Fruit fly (Drosophila melanogaster): ENCODE data around the gene CG42654.

The CG42654 gene

DNA sequence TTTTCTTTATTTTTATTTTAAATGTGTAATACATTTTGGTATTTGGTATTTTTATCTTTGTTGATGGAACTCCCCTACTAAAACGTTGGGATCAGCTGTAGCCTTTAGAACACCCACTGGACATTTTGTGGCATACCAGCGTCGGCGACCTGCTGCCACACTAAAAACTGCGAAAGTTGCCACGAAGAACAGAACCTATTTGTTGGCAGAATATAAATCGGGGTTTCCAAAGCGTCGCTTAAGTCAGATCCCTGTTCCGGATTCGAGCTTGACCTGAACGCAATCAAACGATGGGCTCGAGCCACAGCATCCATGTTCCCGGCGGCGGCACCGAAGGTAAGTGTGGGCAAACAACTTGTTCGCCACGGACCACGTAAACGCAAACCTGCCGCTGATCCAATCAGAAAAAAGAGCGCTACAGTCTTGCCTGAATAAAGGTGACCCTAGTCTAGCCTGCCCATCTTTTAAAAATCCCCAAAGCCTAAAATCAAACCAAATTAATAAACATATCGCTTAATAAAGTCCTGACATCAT, 29.5 kb downstream of the CG42654 start, which contains the start of gene Grasp65 (continued):
- peak; percentile 55 for TF ChIP-seq Elba2 (GFP tag; optimal IDR thresholded peaks at IDR 0.05)
- TF ChIP-seq B-H2 (GFP tag; optimal IDR thresholded peaks at IDR 0.05), result peak; percentile 14
- TF ChIP-seq CG9797 (GFP tag; optimal IDR thresholded peaks at IDR 0.05), result peak; percentile 81
- peak; percentile 14 for TF ChIP-seq Meics (GFP tag; optimal IDR thresholded peaks at IDR 0.05)
- TF ChIP-seq CG8290 (GFP tag; optimal IDR thresholded peaks at IDR 0.05), result no peak
- TF ChIP-seq CG8290 (tag; optimal IDR thresholded peaks at IDR 0.05), result peak in 1 of 2 experiments; percentile 16

DNA sequence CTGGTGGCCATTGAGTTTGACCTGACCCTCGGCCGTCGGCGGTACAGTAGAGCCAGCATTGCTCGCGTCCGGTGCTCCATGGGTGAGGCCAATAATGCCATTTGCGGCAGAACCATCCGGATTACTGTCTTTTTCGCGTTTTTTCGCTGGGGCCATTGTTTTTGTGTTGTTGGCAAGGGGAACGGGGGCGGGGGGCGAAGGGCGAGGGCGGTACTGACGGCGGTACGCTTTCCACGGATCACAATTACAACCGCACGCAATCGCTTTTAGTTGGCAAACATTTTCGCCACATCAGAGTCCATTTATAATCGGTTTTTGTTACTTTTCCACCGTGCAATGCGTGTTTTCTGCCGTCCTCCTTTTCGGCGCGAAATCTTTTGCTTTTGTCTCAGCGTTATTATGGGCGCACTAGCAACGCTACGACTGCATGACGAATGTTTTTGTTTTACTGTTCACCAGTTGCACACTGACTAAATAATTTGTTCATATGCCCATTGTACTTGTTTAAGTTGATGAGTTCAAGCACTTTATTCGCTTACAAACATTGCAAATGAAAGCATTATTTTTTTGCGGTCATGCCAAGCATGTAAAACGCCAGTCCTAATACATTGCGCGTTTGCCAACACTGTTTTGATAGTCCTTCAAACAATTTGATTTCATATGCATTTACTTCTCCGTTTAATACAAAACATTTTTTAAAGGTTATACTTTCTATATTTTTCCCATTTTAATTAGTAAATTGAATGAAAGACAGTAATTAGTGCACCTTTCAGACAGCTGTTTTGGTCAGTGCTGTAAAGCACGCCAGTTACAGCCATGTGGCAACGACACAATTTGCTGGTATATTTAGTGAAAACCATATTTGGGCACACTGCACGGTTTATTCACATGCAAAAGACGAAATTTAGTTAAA, 31.2 kb downstream of the CG42654 start, which contains the start of gene Pfdn6:
TSS of gene Pfdn6 (plus strand) at position 839 of the 913 bp plus-strand sequence.
- no peak for TF ChIP-seq grn (GFP tag; optimal IDR thresholded peaks at IDR 0.05)
- peak; percentile 87 for TF ChIP-seq wor (GFP tag; IDR thresholded peaks at IDR 0.05)
- no peak for TF ChIP-seq dan (GFP tag; IDR thresholded peaks at IDR 0.05)
- peak; percentile 49; the same call in 1 of the 2 replicates for TF ChIP-seq CG5953 (GFP tag; IDR thresholded peaks at IDR 0.05)
- TF ChIP-seq ranshi (GFP tag; IDR thresholded peaks at IDR 0.05), result 0 out of 2 replicates have a peak, but pooled peaks have one; percentile 33
- TF ChIP-seq CG4282 (GFP tag; optimal IDR thresholded peaks at IDR 0.05), result peak; percentile 79
- peak; percentile 65 for TF ChIP-seq HmgD (GFP tag; optimal IDR thresholded peaks at IDR 0.05)
- TF ChIP-seq Hr51 (GFP tag; optimal IDR thresholded peaks at IDR 0.05), result peak; percentile 45 to 77
- TF ChIP-seq row (GFP tag; IDR thresholded peaks at IDR 0.05), result peak; percentile 86
- peak; percentile 70 for TF ChIP-seq tna (GFP tag; IDR thresholded peaks at IDR 0.05; ENCODE audit: partially characterized antibody)
- TF ChIP-seq insv (GFP tag; optimal IDR thresholded peaks at IDR 0.05), result peak in 1 of 2 experiments; percentile 68
- peak; percentile 75 for TF ChIP-seq Hmr (GFP tag; optimal IDR thresholded peaks at IDR 0.05)
- TF ChIP-seq CG7963 (GFP tag; IDR thresholded peaks at IDR 0.05; ENCODE audit: partially characterized antibody), result peak; percentile 60; the same call in 1 of the 3 replicates
- TF ChIP-seq CG2202 (tag; optimal IDR thresholded peaks at IDR 0.05), result peak; percentile 25
- TF ChIP-seq CG9727 (GFP tag; optimal IDR thresholded peaks at IDR 0.05), result peak; percentile 79
- TF ChIP-seq CG11504 (tag; optimal IDR thresholded peaks at IDR 0.05), result no peak
- peak; percentile 55 for TF ChIP-seq HmgZ (tag; optimal IDR thresholded peaks at IDR 0.05)
- no peak for TF ChIP-seq CG6654 (GFP tag; optimal IDR thresholded peaks at IDR 0.05)
- peak; percentile 78 for TF ChIP-seq CG32532 (GFP tag; IDR thresholded peaks at IDR 0.05)
- peak; percentile 89 for TF ChIP-seq CG9876 (GFP tag; optimal IDR thresholded peaks at IDR 0.05)
- peak; percentile 82 for TF ChIP-seq HLH4C (GFP tag; IDR thresholded peaks at IDR 0.05; ENCODE audit: partially characterized antibody)
- TF ChIP-seq CG17385 (GFP tag; optimal IDR thresholded peaks at IDR 0.05), result no peak
- TF ChIP-seq repo (GFP tag; optimal IDR thresholded peaks at IDR 0.05), result peak; percentile 52
- TF ChIP-seq az2 (GFP tag; optimal IDR thresholded peaks at IDR 0.05), result peak; percentile 64
- peak; percentile 43; the same call in 1 of the 2 replicates for TF ChIP-seq CG11247 (GFP tag; IDR thresholded peaks at IDR 0.05)
- peak; percentile 18 for TF ChIP-seq CG7928 (GFP tag; optimal IDR thresholded peaks at IDR 0.05)
- peak; percentile 70; the same call in 1 of the 3 replicates for TF ChIP-seq CG6791 (GFP tag; IDR thresholded peaks at IDR 0.05; ENCODE audit: partially characterized antibody)
- TF ChIP-seq CG5180 (GFP tag; optimal IDR thresholded peaks at IDR 0.05), result no peak
- 0 out of 2 replicates have a peak, but pooled peaks have one; percentile 34 for TF ChIP-seq CG4360 (GFP tag; IDR thresholded peaks at IDR 0.05)
- TF ChIP-seq CG7357 (GFP tag; IDR thresholded peaks at IDR 0.05), result peak; percentile 78
- TF ChIP-seq NC2β (GFP tag; optimal IDR thresholded peaks at IDR 0.05), result peak; percentile 75
- peak; percentile 51 for TF ChIP-seq CG8765 (GFP tag; IDR thresholded peaks at IDR 0.05)
- TF ChIP-seq CG18011 (GFP tag; optimal IDR thresholded peaks at IDR 0.05), result peak; percentile 35
- peak; percentile 56 for TF ChIP-seq gro (GFP tag; optimal IDR thresholded peaks at IDR 0.05)
- no peak for TF ChIP-seq CG12219 (GFP tag; optimal IDR thresholded peaks at IDR 0.05)
- no peak for TF ChIP-seq CG8478 (optimal IDR thresholded peaks at IDR 0.05)
- TF ChIP-seq H2.0 (GFP tag; IDR thresholded peaks at IDR 0.05), result peak; percentile 83
- TF ChIP-seq ash1 (GFP tag; optimal IDR thresholded peaks at IDR 0.05), result no peak
- TF ChIP-seq sob (GFP tag; IDR thresholded peaks at IDR 0.05), result peak; percentile 90
- peak; percentile 35 for TF ChIP-seq Dp (GFP tag; optimal IDR thresholded peaks at IDR 0.05)
- TF ChIP-seq CG4424 (GFP tag; optimal IDR thresholded peaks at IDR 0.05), result peak; percentile 68

Measured in whole organism, embryonic.